Worm (Caenorhabditis elegans): ENCODE measurements around the gene Y42A5A.1.

The Y42A5A.1 gene

DNA sequence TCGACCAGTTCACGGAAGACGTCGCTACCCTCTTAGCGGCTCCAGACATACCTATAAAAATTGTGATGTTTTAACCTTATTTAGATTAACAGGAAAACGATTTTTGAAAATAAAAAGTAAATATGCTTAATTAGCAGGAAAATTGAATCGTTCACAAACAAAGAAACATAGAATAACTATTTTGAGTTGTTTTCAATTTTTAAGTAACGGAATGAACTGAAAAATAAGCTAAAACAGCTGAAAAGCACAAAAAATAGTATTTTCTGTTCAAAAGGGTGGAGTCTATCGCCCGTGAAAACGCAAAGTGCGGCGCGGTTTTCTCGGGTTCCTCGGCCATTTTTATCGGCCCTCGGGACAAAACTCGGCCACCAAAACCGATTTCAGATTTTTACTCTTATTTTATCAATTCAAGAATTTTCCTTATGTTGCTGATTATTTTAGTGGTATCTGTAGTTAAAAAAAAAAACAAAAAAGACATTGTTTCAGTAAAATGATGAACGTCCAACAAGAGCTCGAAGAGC is 36.1 kb downstream of the Y42A5A.1 start, which contains the start of the genes atp-5 and lmtr-3:
Gene atp-5, minus strand, starts transcription at position 51 of the 521 bp plus-strand sequence.
Gene lmtr-3, plus strand, starts transcription at position 370 of the 521 bp plus-strand sequence.
- no peak for TF ChIP-seq peb-1 (tag; optimal IDR thresholded peaks at IDR 0.05)
- no peak for TF ChIP-seq snpc-4 (tag; optimal IDR thresholded peaks at IDR 0.05)
- TF ChIP-seq C34F6.9 (tag; optimal IDR thresholded peaks at IDR 0.05), result peak; percentile 89
- no peak for TF ChIP-seq Y55F3AM.14 (GFP tag; optimal IDR thresholded peaks at IDR 0.05)
- TF ChIP-seq ama-1 (optimal IDR thresholded peaks at IDR 0.05), result no peak
- TF ChIP-seq mdl-1 (tag; optimal IDR thresholded peaks at IDR 0.05), result no peak
- no peak for TF ChIP-seq nhr-21 (tag; optimal IDR thresholded peaks at IDR 0.05)
- no peak for TF ChIP-seq nhr-12 (tag; optimal IDR thresholded peaks at IDR 0.05)
- TF ChIP-seq R02D3.7 (tag; optimal IDR thresholded peaks at IDR 0.05), result no peak
- TF ChIP-seq dmd-4 (tag; optimal IDR thresholded peaks at IDR 0.05), result no peak
- TF ChIP-seq nhr-237 (tag; optimal IDR thresholded peaks at IDR 0.05), result no peak
- no peak for TF ChIP-seq unc-39 (tag; optimal IDR thresholded peaks at IDR 0.05)
- no peak for TF ChIP-seq lin-39 (tag; optimal IDR thresholded peaks at IDR 0.05)
- no peak for TF ChIP-seq ztf-1 (GFP tag; conservative IDR thresholded peaks at IDR 0.05)
- peak; percentile 89 for TF ChIP-seq unc-55 (GFP tag; optimal IDR thresholded peaks at IDR 0.05)
- peak; percentile 75 for TF ChIP-seq F13H6.1 (tag; optimal IDR thresholded peaks at IDR 0.05)
- no peak for TF ChIP-seq nhr-23 (tag; optimal IDR thresholded peaks at IDR 0.05)
- peak; percentile 65 for TF ChIP-seq sma-3 (GFP tag; optimal IDR thresholded peaks at IDR 0.05)
- TF ChIP-seq ZK546.5 (tag; optimal IDR thresholded peaks at IDR 0.05), result no peak
- TF ChIP-seq sma-9 (GFP tag; optimal IDR thresholded peaks at IDR 0.05), result peak; percentile 72
- TF ChIP-seq sma-9 (tag; optimal IDR thresholded peaks at IDR 0.05), result no peak
- TF ChIP-seq mbf-1 (tag; optimal IDR thresholded peaks at IDR 0.05), result no peak
- TF ChIP-seq crh-2 (tag; optimal IDR thresholded peaks at IDR 0.05), result peak; percentile 67
- no peak for TF ChIP-seq egl-27 (tag; optimal IDR thresholded peaks at IDR 0.05)
- TF ChIP-seq lsy-2 (tag; optimal IDR thresholded peaks at IDR 0.05), result peak; percentile 30 to 79
- TF ChIP-seq lin-11 (tag; optimal IDR thresholded peaks at IDR 0.05), result peak; percentile 72
- no peak for TF ChIP-seq blmp-1 (tag; optimal IDR thresholded peaks at IDR 0.05; ENCODE audit: insufficient read depth)
- no peak for TF ChIP-seq unc-62 (GFP tag; optimal IDR thresholded peaks at IDR 0.05)
- TF ChIP-seq lin-13 (GFP tag; optimal IDR thresholded peaks at IDR 0.05), result peak; percentile 68
- no peak for TF ChIP-seq elt-1 (tag; optimal IDR thresholded peaks at IDR 0.05)
- no peak for TF ChIP-seq ceh-16 (tag; optimal IDR thresholded peaks at IDR 0.05)
- no peak for TF ChIP-seq nhr-77 (tag; optimal IDR thresholded peaks at IDR 0.05)
- no peak for TF ChIP-seq aly-2 (tag; optimal IDR thresholded peaks at IDR 0.05)
- TF ChIP-seq elt-3 (tag; optimal IDR thresholded peaks at IDR 0.05), result no peak
- no peak for TF ChIP-seq alr-1 (tag; optimal IDR thresholded peaks at IDR 0.05)
- TF ChIP-seq nhr-10 (tag; optimal IDR thresholded peaks at IDR 0.05), result no peak
- no peak for TF ChIP-seq zag-1 (tag; optimal IDR thresholded peaks at IDR 0.05)
- no peak for TF ChIP-seq ceh-82 (tag; optimal IDR thresholded peaks at IDR 0.05)
- no peak for TF ChIP-seq nhr-11 (tag; optimal IDR thresholded peaks at IDR 0.05)
- TF ChIP-seq mab-5 (tag; optimal IDR thresholded peaks at IDR 0.05), result no peak
- TF ChIP-seq nhr-129 (tag; optimal IDR thresholded peaks at IDR 0.05), result peak; percentile 67
- no peak for TF ChIP-seq ztf-4 (tag; optimal IDR thresholded peaks at IDR 0.05)
- peak; percentile 65 for TF ChIP-seq nhr-25 (tag; optimal IDR thresholded peaks at IDR 0.05)
- no peak for TF ChIP-seq skn-1 (tag; optimal IDR thresholded peaks at IDR 0.05)
- peak; percentile 2 for TF ChIP-seq sem-4 (tag; optimal IDR thresholded peaks at IDR 0.05)
- TF ChIP-seq nhr-6 (tag; optimal IDR thresholded peaks at IDR 0.05), result no peak
- TF ChIP-seq fos-1 (tag; optimal IDR thresholded peaks at IDR 0.05), result peak; percentile 62
- no peak for TF ChIP-seq ztf-11 (tag; optimal IDR thresholded peaks at IDR 0.05)
- TF ChIP-seq gmeb-1 (tag; optimal IDR thresholded peaks at IDR 0.05), result peak; percentile 68

Data from whole organism, L2 larva.